Fruit fly (Drosophila melanogaster) whole organism, embryonic: Measurements from ENCODE around the gene yellow-e3.

Experiments used
- Asciz ChIP-seq: fragments of 200-800 bp; sonication (Bioruptor generic); optimal IDR thresholded peaks from 2 replicates; lab custom pipeline; 2017; ENCODE audit warnings: missing biosample characterization, mild to moderate bottlenecking, missing genetic modification characterization, missing genetic modification reagents
- Blimp-1 ChIP-seq: fragments of 200-800 bp; sonication (Bioruptor generic); optimal IDR thresholded peaks from 3 replicates; lab custom pipeline; 2018; ENCODE audit warnings: missing biosample characterization, missing genetic modification characterization, mild to moderate bottlenecking, moderate library complexity, missing genetic modification reagents
- Bteb2 ChIP-seq: fragments of 200-800 bp; sonication (Bioruptor generic); optimal IDR thresholded peaks from 2 replicates; lab custom pipeline; 2016; ENCODE audit warnings: missing biosample characterization, missing genetic modification characterization
- CG10147 ChIP-seq: fragments of 200-800 bp; sonication (Bioruptor generic); optimal IDR thresholded peaks from 2 replicates; lab custom pipeline; 2019; ENCODE audit warnings: missing biosample characterization, mild to moderate bottlenecking, missing genetic modification characterization, moderate library complexity
- CG1024 ChIP-seq: fragments of 200-800 bp; sonication (Bioruptor generic); IDR thresholded peaks from 2 replicates; pipeline ENCODE4 v1.3.6; 2022; ENCODE audit warnings: missing biosample characterization, missing genetic modification characterization
- CG11247 ChIP-seq: fragments of 200-800 bp; sonication (Bioruptor generic); IDR thresholded peaks from 2 replicates; pipeline ENCODE4 v1.3.6; 2022; ENCODE audit warnings: missing biosample characterization, missing genetic modification characterization
- CG12071 ChIP-seq: fragments of 200-800 bp; sonication (Bioruptor generic); optimal IDR thresholded peaks from 3 replicates; lab custom pipeline; 2018; ENCODE audit warnings: missing biosample characterization, mild to moderate bottlenecking, missing genetic modification characterization
- CG12769 ChIP-seq: fragments of 200-800 bp; sonication (Bioruptor generic); optimal IDR thresholded peaks from 2 replicates; lab custom pipeline; 2019; ENCODE audit warnings: missing biosample characterization, mild to moderate bottlenecking, missing genetic modification characterization, moderate library complexity
- CG17568 ChIP-seq: fragments of 200-800 bp; sonication (Bioruptor generic); optimal IDR thresholded peaks from 2 replicates; lab custom pipeline; 2018; ENCODE audit warnings: missing biosample characterization, mild to moderate bottlenecking, missing genetic modification characterization, moderate library complexity
- CG18262 ChIP-seq: fragments of 200-800 bp; optimal IDR thresholded peaks from 3 replicates; lab custom pipeline; 2019; ENCODE audit warnings: missing biosample characterization, mild to moderate bottlenecking, missing genetic modification characterization, moderate library complexity
- CG18764 ChIP-seq: fragments of 200-800 bp; sonication (Bioruptor generic); optimal IDR thresholded peaks from 3 replicates; lab custom pipeline; 2016; ENCODE audit warnings: missing biosample characterization, missing genetic modification characterization
- CG2678 ChIP-seq: fragments of 200-800 bp; sonication (Bioruptor generic); optimal IDR thresholded peaks from 3 replicates; lab custom pipeline; 2019; ENCODE audit warnings: missing biosample characterization, mild to moderate bottlenecking, missing genetic modification characterization, moderate library complexity
- CG2712 ChIP-seq: fragments of 200-800 bp; optimal IDR thresholded peaks from 3 replicates; lab custom pipeline; 2019; ENCODE audit warnings: missing biosample characterization, mild to moderate bottlenecking, missing genetic modification characterization, moderate library complexity
- CG30403 ChIP-seq: fragments of 200-800 bp; sonication (Bioruptor generic); optimal IDR thresholded peaks from 3 replicates; lab custom pipeline; 2016; ENCODE audit warnings: missing biosample characterization, missing genetic modification characterization
- CG30431 ChIP-seq: fragments of 200-800 bp; sonication (Bioruptor generic); optimal IDR thresholded peaks from 2 replicates; lab custom pipeline; 2017; ENCODE audit warnings: missing biosample characterization, missing genetic modification characterization
- CG3847 ChIP-seq: fragments of 200-800 bp; sonication (Bioruptor generic); IDR thresholded peaks from 2 replicates; pipeline ENCODE4 v1.3.6; 2022; ENCODE audit warnings: missing biosample characterization, missing genetic modification characterization
- CG6689 ChIP-seq: fragments of 200-800 bp; sonication (Bioruptor generic); IDR thresholded peaks from 2 replicates; pipeline ENCODE4 v1.3.6; 2022; ENCODE audit warnings: missing biosample characterization, missing genetic modification characterization
- CG6813 ChIP-seq: fragments of 200-800 bp; sonication (Bioruptor generic); optimal IDR thresholded peaks from 2 replicates; lab custom pipeline; 2017; ENCODE audit warnings: missing biosample characterization, missing genetic modification characterization, mild to moderate bottlenecking, moderate library complexity, missing genetic modification reagents
- CG7839 ChIP-seq: fragments of 200-800 bp; sonication (Bioruptor generic); optimal IDR thresholded peaks from 3 replicates; lab custom pipeline; 2018; ENCODE audit warnings: missing biosample characterization, mild to moderate bottlenecking, missing genetic modification characterization, moderate library complexity
- CG7987 ChIP-seq: fragments of 200-800 bp; sonication (Bioruptor generic); optimal IDR thresholded peaks from 2 replicates; lab custom pipeline; 2018; ENCODE audit warnings: missing biosample characterization, mild to moderate bottlenecking, missing genetic modification characterization, moderate library complexity
- CG9876 ChIP-seq: fragments of 200-800 bp; sonication (Bioruptor generic); optimal IDR thresholded peaks from 2 replicates; lab custom pipeline; 2016; ENCODE audit warnings: missing biosample characterization, missing genetic modification characterization
- Dad ChIP-seq: fragments of 200-800 bp; sonication (Bioruptor generic); optimal IDR thresholded peaks from 3 replicates; lab custom pipeline; 2016; ENCODE audit warnings: missing biosample characterization, missing genetic modification characterization
- Dip2 ChIP-seq: fragments of 200-800 bp; sonication (Bioruptor generic); IDR thresholded peaks from 2 replicates; pipeline ENCODE4 v1.3.6; 2022; ENCODE audit warnings: missing biosample characterization, missing genetic modification characterization
- Hr78 ChIP-seq, 2 experiments: fragments of 200-800 bp in 1 of 2; fragments of >200 bp in 1 of 2; sonication (Bioruptor generic) in 1 of 2; optimal IDR thresholded peaks; 2 replicates each; lab custom pipeline; 2017 to 2019; ENCODE audit warnings: missing biosample characterization in 2 of 2, missing genetic modification characterization in 2 of 2, mild to moderate bottlenecking in 1 of 2, moderate library complexity in 1 of 2
- Hsf ChIP-seq: fragments of 200-800 bp; sonication (Bioruptor generic); optimal IDR thresholded peaks from 3 replicates; lab custom pipeline; 2016; ENCODE audit warnings: missing biosample characterization, missing genetic modification characterization
- NC2β ChIP-seq: fragments of 200-800 bp; sonication (Bioruptor generic); optimal IDR thresholded peaks from 2 replicates; lab custom pipeline; 2016; ENCODE audit warnings: missing biosample characterization, missing genetic modification characterization
- Oli ChIP-seq: fragments of 200-800 bp; sonication (Bioruptor generic); optimal IDR thresholded peaks from 2 replicates; lab custom pipeline; 2018; ENCODE audit warnings: missing biosample characterization, mild to moderate bottlenecking, missing genetic modification characterization, moderate library complexity
- Poxn ChIP-seq: fragments of 200-800 bp; sonication (Bioruptor generic); IDR thresholded peaks from 2 replicates; pipeline ENCODE4 v1.3.6; 2022; ENCODE audit warnings: missing biosample characterization, missing genetic modification characterization
- Ptx1 ChIP-seq: fragments of 200-800 bp; sonication (Bioruptor generic); IDR thresholded peaks from 2 replicates; pipeline ENCODE4 v1.3.6; 2022; ENCODE audit warnings: missing biosample characterization, missing genetic modification characterization
- Ssrp ChIP-seq: fragments of 200-800 bp; sonication (Bioruptor generic); optimal IDR thresholded peaks from 2 replicates; lab custom pipeline; 2018; ENCODE audit warnings: missing biosample characterization, mild to moderate bottlenecking, missing genetic modification characterization, moderate library complexity
- bsh ChIP-seq, 2 experiments: fragments of 200-800 bp; sonication (Bioruptor generic); optimal IDR thresholded peaks; 2 replicates each; lab custom pipeline; 2017 to 2018; ENCODE audit warnings: mild to moderate bottlenecking in 2 of 2, missing biosample characterization in 2 of 2, missing genetic modification characterization in 2 of 2, moderate library complexity in 1 of 2
- caup ChIP-seq: fragments of 200-800 bp; sonication (Bioruptor generic); optimal IDR thresholded peaks from 3 replicates; lab custom pipeline; 2017; ENCODE audit warnings: missing biosample characterization, mild to moderate bottlenecking, missing genetic modification characterization, moderate library complexity; ENCODE audit not compliant: severe bottlenecking
- cg ChIP-seq: fragments of 200-800 bp; sonication (Bioruptor generic); optimal IDR thresholded peaks from 3 replicates; lab custom pipeline; 2019; ENCODE audit warnings: missing biosample characterization, mild to moderate bottlenecking, missing genetic modification characterization, moderate library complexity
- ci ChIP-seq: fragments of 200-800 bp; sonication (Bioruptor generic); IDR thresholded peaks from 3 replicates; pipeline ENCODE4 v1.3.6; 2022; ENCODE audit warnings: missing biosample characterization, missing genetic modification characterization
- da ChIP-seq: fragments of 200-800 bp; sonication (Bioruptor generic); optimal IDR thresholded peaks from 2 replicates; lab custom pipeline; 2016; ENCODE audit warnings: missing biosample characterization, missing genetic modification characterization
- danr ChIP-seq: fragments of 200-800 bp; sonication (Bioruptor generic); IDR thresholded peaks from 2 replicates; pipeline ENCODE4 v1.3.6; 2022; ENCODE audit warnings: missing biosample characterization, missing genetic modification characterization
- dmrt11E ChIP-seq: fragments of 200-800 bp; sonication (Bioruptor generic); optimal IDR thresholded peaks from 3 replicates; lab custom pipeline; 2018; ENCODE audit warnings: missing biosample characterization, mild to moderate bottlenecking, missing genetic modification characterization, moderate library complexity
- dmrt99B ChIP-seq: fragments of 200-800 bp; sonication (Bioruptor generic); optimal IDR thresholded peaks from 2 replicates; lab custom pipeline; 2018; ENCODE audit warnings: missing biosample characterization, mild to moderate bottlenecking, missing genetic modification characterization, moderate library complexity
- ems ChIP-seq: fragments of 200-800 bp; sonication (Bioruptor generic); optimal IDR thresholded peaks from 3 replicates; lab custom pipeline; 2016; ENCODE audit warnings: missing biosample characterization, missing genetic modification characterization
- fd102C ChIP-seq: fragments of 200-800 bp; sonication (Bioruptor generic); optimal IDR thresholded peaks from 2 replicates; lab custom pipeline; 2018; ENCODE audit warnings: missing biosample characterization, mild to moderate bottlenecking, missing genetic modification characterization, moderate library complexity
- fd96Cb ChIP-seq: fragments of 200-800 bp; sonication (Bioruptor generic); optimal IDR thresholded peaks from 2 replicates; lab custom pipeline; 2018; ENCODE audit warnings: missing biosample characterization, mild to moderate bottlenecking, missing genetic modification characterization, moderate library complexity
- ham ChIP-seq: fragments of 200-800 bp; sonication (Bioruptor generic); IDR thresholded peaks from 2 replicates; pipeline ENCODE4 v1.3.6; 2022; ENCODE audit warnings: missing biosample characterization, missing genetic modification characterization
- ind ChIP-seq: fragments of 200-800 bp; sonication (Bioruptor generic); optimal IDR thresholded peaks from 3 replicates; lab custom pipeline; 2016; ENCODE audit warnings: missing biosample characterization, missing genetic modification characterization
- lola ChIP-seq, 3 experiments: fragments of >200 bp in 2 of 3; fragments of 200-800 bp in 1 of 3; sonication (Bioruptor generic) in 1 of 3; optimal IDR thresholded peaks; 2 replicates each; lab custom pipeline; 2017 to 2019; ENCODE audit warnings: missing biosample characterization in 3 of 3, missing genetic modification characterization in 3 of 3, mild to moderate bottlenecking in 1 of 3, moderate library complexity in 1 of 3
- nerfin-1 ChIP-seq: fragments of 200-800 bp; sonication (Bioruptor generic); optimal IDR thresholded peaks from 3 replicates; lab custom pipeline; 2019; ENCODE audit warnings: missing biosample characterization, mild to moderate bottlenecking, missing genetic modification characterization, moderate library complexity
- oc ChIP-seq: fragments of 200-800 bp; sonication (Bioruptor generic); optimal IDR thresholded peaks from 2 replicates; lab custom pipeline; 2018; ENCODE audit warnings: missing biosample characterization, mild to moderate bottlenecking, missing genetic modification characterization, moderate library complexity
- phol ChIP-seq: fragments of 200-800 bp; sonication (Bioruptor generic); optimal IDR thresholded peaks from 3 replicates; lab custom pipeline; 2018; ENCODE audit warnings: missing biosample characterization, mild to moderate bottlenecking, missing genetic modification characterization, moderate library complexity
- slp2 ChIP-seq: fragments of 200-800 bp; sonication (Bioruptor generic); optimal IDR thresholded peaks from 2 replicates; lab custom pipeline; 2016; ENCODE audit warnings: missing biosample characterization, missing genetic modification characterization
- tin ChIP-seq: fragments of 200-800 bp; sonication (Bioruptor generic); optimal IDR thresholded peaks from 3 replicates; lab custom pipeline; 2016; ENCODE audit warnings: missing biosample characterization, missing genetic modification characterization
- trh ChIP-seq: fragments of 200-800 bp; sonication (Bioruptor generic); optimal IDR thresholded peaks from 2 replicates; lab custom pipeline; 2016; ENCODE audit warnings: missing biosample characterization, missing genetic modification characterization

yellow-e3 gene

dm6 chr3R:13448354-13448753 is 43.7 kb upstream of the yellow-e3 start (continued):
- TF ChIP-seq trh (GFP tag; lab: Kevin White, UChicago) (no peak), CG6813 (no peak), Asciz (GFP tag; lab: Kevin White, UChicago) (peak; percentile 38), NC2β (no peak), slp2 (no peak), Oli (peak; percentile 54), dmrt99B (peak; percentile 62), danr (no peak), CG18764 (peak; percentile 9), CG30431 (GFP tag; lab: Kevin White, UChicago) (peak; percentile 8), nerfin-1 (peak; percentile 15), Dip2 (GFP tag; lab: Robert Waterston, UW) (no peak), CG12071 (no peak), CG7839 (tag; lab: Kevin White, UChicago) (peak; percentile 54), CG10147 (GFP tag; lab: Kevin White, UChicago) (no peak), CG7987 (GFP tag; lab: Kevin White, UChicago) (no peak), oc (tag; lab: Kevin White, UChicago) (peak; percentile 19), Blimp-1 (GFP tag; lab: Kevin White, UChicago) (peak; percentile 75), Bteb2 (GFP tag; lab: Kevin White, UChicago) (no peak), CG2678 (tag; lab: Kevin White, UChicago) (peak; percentile 65), CG17568 (GFP tag; lab: Kevin White, UChicago) (no peak), ci (GFP tag; lab: Robert Waterston, UW) (0 out of 3 replicates have a peak, but pooled peaks have one; percentile 36), Ptx1 (GFP tag; lab: Robert Waterston, UW) (0 out of 2 replicates have a peak, but pooled peaks have one; percentile 42), Dad (GFP tag; lab: Kevin White, UChicago) (no peak), CG2712 (peak; percentile 76), dmrt11E (tag; lab: Kevin White, UChicago) (peak; percentile 66), lola (GFP tag; optimal IDR thresholded peaks at IDR 0.05; lab: Kevin White, UChicago) (peak in 1 of 3 experiments; percentile 71), ham (GFP tag; lab: Robert Waterston, UW) (no peak), cg (GFP tag; lab: Kevin White, UChicago) (no peak), CG18262 (tag; lab: Kevin White, UChicago) (peak; percentile 80), CG9876 (no peak), Poxn (no peak), da (GFP tag; lab: Kevin White, UChicago) (no peak), ems (GFP tag; lab: Kevin White, UChicago) (no peak), Ssrp (peak; percentile 50), Hsf (peak; percentile 6), ind (GFP tag; lab: Kevin White, UChicago) (no peak), CG6689 (GFP tag; lab: Robert Waterston, UW) (peak; percentile 56), CG11247 (GFP tag; lab: Robert Waterston, UW) (no peak), CG3847 (GFP tag; lab: Robert Waterston, UW) (no peak), CG12769 (no peak), bsh (GFP tag; optimal IDR thresholded peaks at IDR 0.05; lab: Kevin White, UChicago) (peak in 1 of 2 experiments; percentile 80), caup (no peak), fd96Cb (tag; lab: Kevin White, UChicago) (peak; percentile 60), tin (GFP tag; lab: Kevin White, UChicago) (peak; percentile 29), CG30403 (GFP tag; lab: Kevin White, UChicago) (peak; percentile 1), CG1024 (GFP tag; lab: Robert Waterston, UW) (no peak), phol (tag; lab: Kevin White, UChicago) (peak; percentile 73), fd102C (no peak), Hr78 (GFP tag; optimal IDR thresholded peaks at IDR 0.05; lab: Kevin White, UChicago) (no peak)
